Worm (Caenorhabditis elegans) whole organism, late embryonic: ENCODE data around the gene srh-59.
A peak's percentile ranks its signal among the peaks of the same experiment; 100 is the strongest.

Experiments used
- C38D4.7 ChIP-seq: fragments of 200-800 bp; sonication (Bioruptor generic); optimal IDR thresholded peaks from 2 replicates; lab custom pipeline; 2018; ENCODE audit warnings: mild to moderate bottlenecking, missing genetic modification characterization, moderate library complexity, missing compliant biosample characterization
- F13H6.1 ChIP-seq: sonication (generic microtip); optimal IDR thresholded peaks from 2 replicates; lab custom pipeline; 2016; ENCODE audit warnings: missing genetic modification characterization, missing compliant biosample characterization
- K02D7.2 ChIP-seq: sonication (generic microtip); optimal IDR thresholded peaks from 2 replicates; lab custom pipeline; 2017; ENCODE audit warnings: mild to moderate bottlenecking, missing genetic modification characterization, missing compliant biosample characterization
- Y22D7AL.16 ChIP-seq: sonication (generic microtip); optimal IDR thresholded peaks from 2 replicates; lab custom pipeline; 2016; ENCODE audit warnings: missing genetic modification characterization, missing compliant biosample characterization
- ahr-1 ChIP-seq: sonication (generic microtip); optimal IDR thresholded peaks from 2 replicates; lab custom pipeline; 2016; ENCODE audit warnings: missing genetic modification characterization, missing compliant biosample characterization
- ama-1 ChIP-seq: fragments of 150-350 bp; optimal IDR thresholded peaks from 2 replicates; lab custom pipeline; 2014
- ceh-14 ChIP-seq: sonication (generic microtip); optimal IDR thresholded peaks from 2 replicates; lab custom pipeline; 2016; ENCODE audit warnings: missing genotype, missing genetic modification characterization, missing compliant biosample characterization
- ceh-24 ChIP-seq: sonication (generic microtip); optimal IDR thresholded peaks from 2 replicates; lab custom pipeline; 2016; ENCODE audit warnings: mild to moderate bottlenecking, missing genetic modification characterization, missing compliant biosample characterization
- ceh-30 ChIP-seq: fragments of 150-350 bp; optimal IDR thresholded peaks from 2 replicates; lab custom pipeline; 2014; ENCODE audit warnings: missing biosample characterization, missing genetic modification characterization
- ceh-31 ChIP-seq: sonication (generic microtip); optimal IDR thresholded peaks from 2 replicates; lab custom pipeline; 2016; ENCODE audit warnings: missing genetic modification characterization, missing compliant biosample characterization
- ceh-45 ChIP-seq: fragments of 200-800 bp; sonication (Bioruptor generic); IDR thresholded peaks from 2 replicates; pipeline ENCODE4 v1.3.6; 2022; ENCODE audit warnings: missing genetic modification reagents, missing genetic modification characterization, missing compliant biosample characterization
- ceh-6 ChIP-seq: fragments of 200-800 bp; sonication (Bioruptor generic); optimal IDR thresholded peaks from 2 replicates; lab custom pipeline; 2018; ENCODE audit warnings: mild to moderate bottlenecking, missing genetic modification characterization, missing compliant biosample characterization
- ceh-9 ChIP-seq: sonication (generic microtip); optimal IDR thresholded peaks from 2 replicates; lab custom pipeline; 2016; ENCODE audit warnings: mild to moderate bottlenecking, missing genetic modification characterization, inconsistent platforms, missing compliant biosample characterization
- che-1 ChIP-seq: sonication (generic microtip); optimal IDR thresholded peaks from 2 replicates; lab custom pipeline; 2016; ENCODE audit warnings: mild to moderate bottlenecking, missing genetic modification characterization, missing compliant biosample characterization
- dmd-4 ChIP-seq: sonication (generic microtip); optimal IDR thresholded peaks from 2 replicates; lab custom pipeline; 2016; ENCODE audit warnings: borderline replicate concordance, missing genetic modification characterization, missing compliant biosample characterization
- dve-1 ChIP-seq: sonication (generic microtip); optimal IDR thresholded peaks from 2 replicates; lab custom pipeline; 2017; ENCODE audit warnings: antibody characterized with exemption, mild to moderate bottlenecking, missing genetic modification characterization, missing compliant biosample characterization
- elt-4 ChIP-seq: sonication (generic microtip); optimal IDR thresholded peaks from 2 replicates; lab custom pipeline; 2016; ENCODE audit warnings: missing genetic modification characterization, missing compliant biosample characterization
- fax-1 ChIP-seq: sonication (generic microtip); optimal IDR thresholded peaks from 2 replicates; lab custom pipeline; 2016; ENCODE audit warnings: missing genotype, missing genetic modification characterization, missing compliant biosample characterization
- fkh-10 ChIP-seq: fragments of 150-350 bp; optimal IDR thresholded peaks from 2 replicates; lab custom pipeline; 2014; ENCODE audit warnings: missing biosample characterization, missing genetic modification reagents, missing genetic modification characterization
- fkh-6 ChIP-seq: sonication (generic microtip); optimal IDR thresholded peaks from 2 replicates; lab custom pipeline; 2016; ENCODE audit warnings: missing genetic modification characterization, missing compliant biosample characterization
- hlh-13 ChIP-seq: fragments of 200-800 bp; sonication (Bioruptor generic); optimal IDR thresholded peaks from 2 replicates; lab custom pipeline; 2018; ENCODE audit warnings: mild to moderate bottlenecking, missing genetic modification characterization, missing compliant biosample characterization
- hlh-6 ChIP-seq: sonication (generic microtip); optimal IDR thresholded peaks from 2 replicates; lab custom pipeline; 2016; ENCODE audit warnings: missing genotype, missing genetic modification characterization, missing compliant biosample characterization
- hlh-8 ChIP-seq: sonication (generic microtip); optimal IDR thresholded peaks from 2 replicates; lab custom pipeline; 2016; ENCODE audit warnings: missing genotype, missing genetic modification characterization, missing compliant biosample characterization
- lim-6 ChIP-seq: sonication (generic microtip); optimal IDR thresholded peaks from 2 replicates; lab custom pipeline; 2016; ENCODE audit warnings: missing genetic modification characterization, missing compliant biosample characterization
- lin-11 ChIP-seq: fragments of 200-800 bp; sonication (Bioruptor generic); optimal IDR thresholded peaks from 2 replicates; lab custom pipeline; 2018; ENCODE audit warnings: mild to moderate bottlenecking, missing genetic modification characterization, missing compliant biosample characterization
- madf-2 ChIP-seq: sonication (generic microtip); optimal IDR thresholded peaks from 2 replicates; lab custom pipeline; 2017; ENCODE audit warnings: missing genetic modification characterization, missing compliant biosample characterization
- mec-3 ChIP-seq: sonication (generic microtip); optimal IDR thresholded peaks from 2 replicates; lab custom pipeline; 2016; ENCODE audit warnings: borderline replicate concordance, missing genetic modification characterization, missing compliant biosample characterization
- nfya-1 ChIP-seq: sonication (generic microtip); optimal IDR thresholded peaks from 2 replicates; lab custom pipeline; 2017; ENCODE audit warnings: missing genetic modification characterization, mild to moderate bottlenecking, missing compliant biosample characterization, antibody characterized with exemption, moderate library complexity
- nhr-11 ChIP-seq: fragments of 150-350 bp; optimal IDR thresholded peaks from 2 replicates; lab custom pipeline; 2014; ENCODE audit warnings: missing biosample characterization, missing genetic modification characterization
- nhr-232 ChIP-seq: sonication (generic microtip); optimal IDR thresholded peaks from 2 replicates; lab custom pipeline; 2016; ENCODE audit warnings: missing genetic modification characterization, missing compliant biosample characterization
- pha-4 ChIP-seq: fragments of 150-350 bp; optimal IDR thresholded peaks from 2 replicates; lab custom pipeline; 2018; ENCODE audit warnings: missing biosample characterization, missing genetic modification reagents, missing genetic modification characterization
- pros-1 ChIP-seq: fragments of 150-350 bp; optimal IDR thresholded peaks from 2 replicates; lab custom pipeline; 2014; ENCODE audit warnings: missing biosample characterization, missing genetic modification reagents, missing genetic modification characterization
- rnt-1 ChIP-seq: sonication (generic microtip); optimal IDR thresholded peaks from 2 replicates; lab custom pipeline; 2016; ENCODE audit warnings: missing genetic modification characterization, missing compliant biosample characterization
- sox-2 ChIP-seq: fragments of 200-800 bp; sonication (Bioruptor generic); IDR thresholded peaks from 2 replicates; pipeline ENCODE4 v1.3.6; 2022; ENCODE audit warnings: missing genetic modification reagents, missing genetic modification characterization, missing compliant biosample characterization
- sox-4 ChIP-seq: sonication (generic microtip); optimal IDR thresholded peaks from 2 replicates; lab custom pipeline; 2017; ENCODE audit warnings: mild to moderate bottlenecking, missing genetic modification characterization, inconsistent platforms, missing compliant biosample characterization
- syd-9 ChIP-seq: sonication (generic microtip); optimal IDR thresholded peaks from 2 replicates; lab custom pipeline; 2016; ENCODE audit warnings: mild to moderate bottlenecking, missing genetic modification characterization, moderate library complexity, missing compliant biosample characterization
- tbx-7 ChIP-seq: sonication (generic microtip); optimal IDR thresholded peaks from 2 replicates; lab custom pipeline; 2016; ENCODE audit warnings: missing genotype, missing genetic modification characterization, missing compliant biosample characterization
- ttx-3 ChIP-seq: sonication (generic microtip); optimal IDR thresholded peaks from 2 replicates; lab custom pipeline; 2016; ENCODE audit warnings: missing genetic modification reagents, missing genetic modification characterization, missing compliant biosample characterization
- unc-3 ChIP-seq, 2 experiments: fragments of 200-800 bp in 1 of 2; sonication (Bioruptor generic) in 1 of 2; sonication (generic microtip) in 1 of 2; conservative IDR thresholded peaks in 1 of 2; optimal IDR thresholded peaks in 1 of 2; 2 replicates each; pipeline versions ENCODE4 v1.3.6 to Lab custom; 2016 to 2022; ENCODE audit warnings: missing compliant biosample characterization in 2 of 2, missing genetic modification characterization in 2 of 2, missing genetic modification reagents in 1 of 2
- unc-55 ChIP-seq: sonication (generic microtip); optimal IDR thresholded peaks from 2 replicates; lab custom pipeline; 2017; ENCODE audit warnings: missing biosample characterization, missing genetic modification reagents, missing genetic modification characterization
- unc-86 ChIP-seq: sonication (generic microtip); optimal IDR thresholded peaks from 2 replicates; lab custom pipeline; 2016; ENCODE audit warnings: missing genetic modification characterization, missing compliant biosample characterization
- zip-5 ChIP-seq: sonication (generic microtip); optimal IDR thresholded peaks from 2 replicates; lab custom pipeline; 2016; ENCODE audit warnings: missing genetic modification characterization, missing compliant biosample characterization
- ztf-16 ChIP-seq: sonication (generic microtip); optimal IDR thresholded peaks from 2 replicates; lab custom pipeline; 2017; ENCODE audit warnings: missing genetic modification characterization, missing compliant biosample characterization

The srh-59 gene

DNA sequence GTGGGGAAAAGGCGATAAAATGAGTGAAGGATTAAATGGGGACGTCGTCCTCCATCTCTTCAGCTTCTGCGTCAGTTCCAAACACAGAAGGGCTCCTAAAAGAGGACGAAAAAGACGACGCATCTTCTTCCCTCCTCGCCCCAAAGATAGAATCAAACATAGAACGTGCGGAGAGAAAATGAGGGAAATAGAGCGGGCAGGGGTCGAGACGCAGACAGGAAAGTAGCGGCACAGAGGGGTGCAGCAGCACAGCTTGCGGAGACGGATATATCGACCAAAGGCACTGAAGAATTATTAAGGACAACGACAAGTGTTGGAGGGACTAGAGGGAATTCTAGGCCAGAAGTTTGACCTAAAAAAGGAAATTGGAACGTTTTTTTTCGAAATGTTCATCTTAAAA is 34.6 kb upstream of the srh-59 start (continued):
- no peak for TF ChIP-seq K02D7.2 (tag; lab: Kevin White, UChicago)
- no peak for TF ChIP-seq fkh-6
- peak; percentile 20 for TF ChIP-seq rnt-1
- no peak for TF ChIP-seq unc-55 (GFP tag; lab: Kevin White, UChicago)
- TF ChIP-seq ahr-1 (tag; lab: Kevin White, UChicago), result no peak
- no peak for TF ChIP-seq nhr-11 (tag; lab: Kevin White, UChicago)
- no peak for TF ChIP-seq ztf-16
- no peak for TF ChIP-seq ceh-14
- no peak for TF ChIP-seq unc-3 (GFP tag; conservative IDR thresholded peaks at IDR 0.05; lab: Robert Waterston, UW)
- no peak for TF ChIP-seq unc-3 (tag; optimal IDR thresholded peaks at IDR 0.05; lab: Kevin White, UChicago)
- no peak for TF ChIP-seq Y22D7AL.16
- no peak for TF ChIP-seq madf-2 (tag; lab: Kevin White, UChicago)
- no peak for TF ChIP-seq nhr-232 (tag; lab: Kevin White, UChicago)
- no peak for TF ChIP-seq fkh-10 (GFP tag; lab: Kevin White, UChicago)
- TF ChIP-seq pha-4 (tag; lab: Kevin White, UChicago), result no peak
- no peak for TF ChIP-seq ttx-3 (tag; lab: Kevin White, UChicago)
- no peak for TF ChIP-seq unc-86 (tag; lab: Kevin White, UChicago)
- TF ChIP-seq sox-4, result no peak
- no peak for TF ChIP-seq fax-1 (tag; lab: Kevin White, UChicago)
- peak; percentile 52 for TF ChIP-seq mec-3 (tag; lab: Kevin White, UChicago)
- TF ChIP-seq lim-6 (tag; lab: Kevin White, UChicago), result no peak
- peak; percentile 37 for TF ChIP-seq nfya-1
- no peak for TF ChIP-seq che-1 (tag; lab: Kevin White, UChicago)
- TF ChIP-seq sox-2, result no peak
- no peak for TF ChIP-seq ceh-30
- TF ChIP-seq ceh-6, result no peak
- no peak for TF ChIP-seq pros-1
- no peak for TF ChIP-seq C38D4.7
- no peak for TF ChIP-seq ceh-24 (tag; lab: Kevin White, UChicago)
- TF ChIP-seq ceh-45 (GFP tag; lab: Robert Waterston, UW), result no peak
- TF ChIP-seq syd-9 (tag; lab: Kevin White, UChicago), result peak; percentile 47
- no peak for TF ChIP-seq hlh-8 (tag; lab: Kevin White, UChicago)
- TF ChIP-seq hlh-6, result no peak
- TF ChIP-seq ama-1 (lab: Kevin White, UChicago), result no peak
- no peak for TF ChIP-seq zip-5 (tag; lab: Kevin White, UChicago)
- TF ChIP-seq ceh-9 (tag; lab: Kevin White, UChicago), result no peak
- TF ChIP-seq tbx-7 (tag; lab: Kevin White, UChicago), result no peak
- peak; percentile 82 for TF ChIP-seq ceh-31 (tag; lab: Kevin White, UChicago)
- TF ChIP-seq dmd-4 (tag; lab: Kevin White, UChicago), result no peak
- TF ChIP-seq lin-11 (tag; lab: Kevin White, UChicago), result no peak
- no peak for TF ChIP-seq hlh-13

ce11 chrII:3550352-3550751 is 31.5 kb upstream of the srh-59 start, which contains the start of gene W10G11.19:
Gene W10G11.19 (plus strand): TSS chrII:3550652.
- no peak for TF ChIP-seq unc-55 (GFP tag; lab: Kevin White, UChicago)
- TF ChIP-seq F13H6.1 (tag; lab: Kevin White, UChicago), result no peak
- TF ChIP-seq elt-4, result no peak
- no peak for TF ChIP-seq ahr-1 (tag; lab: Kevin White, UChicago)
- no peak for TF ChIP-seq dve-1 (tag; lab: Kevin White, UChicago)
- no peak for TF ChIP-seq fkh-6
- no peak for TF ChIP-seq pha-4 (tag; lab: Kevin White, UChicago)
- TF ChIP-seq tbx-7 (tag; lab: Kevin White, UChicago), result no peak
